Worm (Caenorhabditis elegans): Measurements from ENCODE around the gene pdf-1.
A peak's percentile ranks its signal among the peaks of the same experiment; 100 is the strongest.

DNA sequence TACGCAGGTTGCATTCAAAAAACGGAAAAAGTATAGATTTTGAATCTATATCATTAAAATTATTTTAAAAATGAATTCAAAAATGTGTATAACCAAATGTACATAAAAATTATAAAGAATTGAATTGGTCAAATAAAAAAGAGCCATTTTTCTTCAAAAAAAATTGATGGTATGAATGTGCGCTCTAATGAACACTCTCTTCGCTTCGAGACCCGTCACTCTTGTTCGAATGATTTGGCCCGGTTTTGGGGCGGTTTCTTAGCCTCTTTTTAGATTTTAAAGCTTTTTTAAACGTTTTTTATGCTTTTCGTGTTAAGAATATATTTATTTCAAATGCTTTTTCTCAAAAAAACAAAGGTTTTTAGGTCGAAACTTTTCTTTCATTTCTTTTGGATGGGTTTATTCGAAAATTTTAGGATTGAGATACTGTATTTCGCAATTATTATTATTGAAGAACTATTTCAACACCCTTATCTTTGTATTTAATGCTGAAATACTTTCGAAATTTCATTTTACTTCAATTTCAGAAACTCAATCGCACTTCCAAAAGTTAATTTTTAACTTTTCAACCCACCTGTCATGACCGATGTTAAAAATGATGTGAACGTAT is 17.4 kb upstream of the pdf-1 start, which contains the start of gene inf-1:
- TF ChIP-seq nhr-28 (tag; optimal IDR thresholded peaks at IDR 0.05) (no peak), skn-1 (tag; optimal IDR thresholded peaks at IDR 0.05) (no peak), fkh-10 (GFP tag; optimal IDR thresholded peaks at IDR 0.05) (peak; percentile 28)

Data from whole organism, L4 larva.